Fruit fly (Drosophila melanogaster): Measurements from ENCODE around the gene CG3349.

- TF ChIP-seq Hr96 (GFP tag; optimal IDR thresholded peaks at IDR 0.05) (no peak), Clk (GFP tag; optimal IDR thresholded peaks at IDR 0.05) (no peak), CG5204 (GFP tag; optimal IDR thresholded peaks at IDR 0.05) (no peak)
Observed at dm6 chr3L:15010601-15011000, 31.2 kb downstream of the CG3349 start.

Data from whole organism, adult.